Worm (Caenorhabditis elegans) whole organism, mixed stage, embryonic: ENCODE measurements around the gene C43D7.4.
A peak's percentile ranks its signal among the peaks of the same experiment; 100 is the strongest.

Experiments used
- M03D4.4 ChIP-seq: sonication (generic microtip); optimal IDR thresholded peaks from 2 replicates; lab custom pipeline; 2017; ENCODE audit warnings: mild to moderate bottlenecking, missing genetic modification characterization, missing compliant biosample characterization
- blmp-1 ChIP-seq: fragments of 150-350 bp; optimal IDR thresholded peaks from 2 replicates; lab custom pipeline; 2014; ENCODE audit warnings: missing biosample characterization, missing genetic modification characterization
- ceh-39 ChIP-seq: fragments of 150-350 bp; optimal IDR thresholded peaks from 2 replicates; lab custom pipeline; 2014; ENCODE audit warnings: missing biosample characterization, missing genetic modification characterization
- ceh-43 ChIP-seq: fragments of 200-800 bp; sonication (Bioruptor generic); optimal IDR thresholded peaks from 2 replicates; lab custom pipeline; 2018; ENCODE audit warnings: mild to moderate bottlenecking, missing genetic modification characterization, moderate library complexity, missing compliant biosample characterization
- ceh-83 ChIP-seq: fragments of 200-800 bp; sonication (Bioruptor generic); optimal IDR thresholded peaks from 2 replicates; lab custom pipeline; 2018; ENCODE audit warnings: mild to moderate bottlenecking, missing genetic modification characterization, missing compliant biosample characterization
- ces-1 ChIP-seq: fragments of 150-350 bp; optimal IDR thresholded peaks from 2 replicates; lab custom pipeline; 2014; ENCODE audit warnings: missing biosample characterization, missing genetic modification reagents, missing genetic modification characterization
- cnd-1 ChIP-seq: fragments of 200-800 bp; sonication (Bioruptor generic); optimal IDR thresholded peaks from 2 replicates; lab custom pipeline; 2018; ENCODE audit warnings: mild to moderate bottlenecking, missing genetic modification characterization, missing compliant biosample characterization
- drap-1 ChIP-seq: fragments of 200-800 bp; sonication (Bioruptor generic); optimal IDR thresholded peaks from 3 replicates; lab custom pipeline; 2018; ENCODE audit warnings: mild to moderate bottlenecking, missing genetic modification characterization, missing compliant biosample characterization
- elt-1 ChIP-seq: sonication (generic microtip); optimal IDR thresholded peaks from 2 replicates; lab custom pipeline; 2017; ENCODE audit warnings: missing genetic modification characterization, mild to moderate bottlenecking, missing compliant biosample characterization, antibody characterized with exemption, moderate library complexity, borderline replicate concordance; ENCODE audit not compliant: insufficient read depth
- elt-3 ChIP-seq: fragments of 150-350 bp; optimal IDR thresholded peaks from 2 replicates; lab custom pipeline; 2014; ENCODE audit warnings: missing biosample characterization, missing genetic modification characterization
- flh-1 ChIP-seq: fragments of 200-800 bp; sonication (Bioruptor generic); optimal IDR thresholded peaks from 2 replicates; lab custom pipeline; 2018; ENCODE audit warnings: mild to moderate bottlenecking, missing genetic modification characterization, moderate library complexity, missing compliant biosample characterization
- hlh-1 ChIP-seq: fragments of 150-350 bp; optimal IDR thresholded peaks from 2 replicates; lab custom pipeline; 2014; ENCODE audit warnings: missing biosample characterization, missing genetic modification reagents, missing genetic modification characterization
- lin-13 ChIP-seq: fragments of 150-350 bp; optimal IDR thresholded peaks from 2 replicates; lab custom pipeline; 2014; ENCODE audit warnings: missing biosample characterization, missing genetic modification characterization
- lsy-2 ChIP-seq: fragments of 150-350 bp; optimal IDR thresholded peaks from 2 replicates; lab custom pipeline; 2014; ENCODE audit warnings: missing biosample characterization, missing genetic modification characterization
- mab-5 ChIP-seq: fragments of 150-350 bp; optimal IDR thresholded peaks from 2 replicates; lab custom pipeline; 2014; ENCODE audit warnings: missing biosample characterization, missing genetic modification characterization
- mls-2 ChIP-seq: sonication (generic microtip); optimal IDR thresholded peaks from 2 replicates; lab custom pipeline; 2016; ENCODE audit warnings: mild to moderate bottlenecking, missing genetic modification characterization, moderate library complexity, missing compliant biosample characterization
- nhr-12 ChIP-seq: fragments of 150-350 bp; optimal IDR thresholded peaks from 2 replicates; lab custom pipeline; 2014; ENCODE audit warnings: missing biosample characterization, missing genetic modification characterization
- nhr-2 ChIP-seq: fragments of 150-350 bp; optimal IDR thresholded peaks from 2 replicates; lab custom pipeline; 2014; ENCODE audit warnings: missing biosample characterization, missing genetic modification characterization
- nhr-237 ChIP-seq: fragments of 150-350 bp; optimal IDR thresholded peaks from 2 replicates; lab custom pipeline; 2014; ENCODE audit warnings: missing biosample characterization, missing genetic modification characterization
- nhr-28 ChIP-seq: fragments of 150-350 bp; optimal IDR thresholded peaks from 2 replicates; lab custom pipeline; 2014; ENCODE audit warnings: missing biosample characterization, missing genetic modification characterization
- nhr-76 ChIP-seq: sonication (generic microtip); optimal IDR thresholded peaks from 2 replicates; lab custom pipeline; 2017; ENCODE audit warnings: missing biosample characterization, missing genetic modification characterization
- pha-4 ChIP-seq: fragments of 150-350 bp; optimal IDR thresholded peaks from 2 replicates; lab custom pipeline; 2018; ENCODE audit warnings: missing biosample characterization, missing genetic modification reagents, missing genetic modification characterization
- snpc-4 ChIP-seq: fragments of 150-350 bp; optimal IDR thresholded peaks from 2 replicates; lab custom pipeline; 2014; ENCODE audit warnings: missing biosample characterization, missing genetic modification characterization
- sptf-1 ChIP-seq: sonication (generic microtip); optimal IDR thresholded peaks from 2 replicates; lab custom pipeline; 2017; ENCODE audit warnings: mild to moderate bottlenecking, missing genetic modification characterization, moderate library complexity, missing compliant biosample characterization
- tbx-8 ChIP-seq: fragments of 200-800 bp; sonication (Bioruptor generic); optimal IDR thresholded peaks from 2 replicates; lab custom pipeline; 2018; ENCODE audit warnings: mild to moderate bottlenecking, missing genetic modification characterization, moderate library complexity, missing compliant biosample characterization
- unc-120 ChIP-seq: sonication (generic microtip); optimal IDR thresholded peaks from 2 replicates; lab custom pipeline; 2017; ENCODE audit warnings: missing genetic modification characterization, missing compliant biosample characterization; ENCODE audit not compliant: poor library complexity, severe bottlenecking
- unc-39 ChIP-seq: fragments of 150-350 bp; optimal IDR thresholded peaks from 2 replicates; lab custom pipeline; 2014; ENCODE audit warnings: missing biosample characterization, missing genetic modification characterization
- zip-8 ChIP-seq: fragments of 150-350 bp; optimal IDR thresholded peaks from 2 replicates; lab custom pipeline; 2014; ENCODE audit warnings: missing biosample characterization, missing genetic modification characterization
- ztf-11 ChIP-seq: fragments of 150-350 bp; optimal IDR thresholded peaks from 2 replicates; lab custom pipeline; 2014; ENCODE audit warnings: missing biosample characterization, missing genetic modification characterization

C43D7.4 gene

DNA sequence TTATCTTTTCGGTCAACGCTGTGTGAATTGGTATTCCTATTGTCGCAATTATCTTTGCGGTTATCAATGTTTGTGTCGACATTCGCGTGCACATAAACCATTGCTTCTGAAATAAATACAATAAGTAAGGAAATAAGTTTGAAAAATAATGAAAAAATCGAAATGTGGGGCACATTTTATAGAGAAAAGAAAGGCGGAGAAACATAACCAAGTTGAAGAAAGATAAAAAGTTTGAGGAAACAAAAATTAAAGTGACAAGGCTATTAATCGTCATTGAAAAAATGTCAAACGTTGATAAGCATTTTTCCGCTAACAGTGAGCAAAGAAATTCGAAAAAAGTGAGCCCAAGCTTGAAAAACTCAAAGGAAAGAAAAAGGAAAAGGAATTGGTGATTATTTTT lies at the start of gene C43D7.4:
TSS of gene C43D7.4 (minus strand) at position 101 of the 400 bp plus-strand sequence.
- TF ChIP-seq elt-3 (no peak), cnd-1 (no peak), nhr-28 (no peak), ces-1 (GFP tag; lab: Kevin White, UChicago) (no peak), sptf-1 (tag; lab: Kevin White, UChicago) (no peak), ceh-39 (tag; lab: Kevin White, UChicago) (no peak), nhr-76 (tag; lab: Kevin White, UChicago) (no peak), nhr-237 (tag; lab: Kevin White, UChicago) (no peak), ceh-43 (GFP tag; lab: Kevin White, UChicago) (no peak), unc-39 (tag; lab: Kevin White, UChicago) (no peak)

DNA sequence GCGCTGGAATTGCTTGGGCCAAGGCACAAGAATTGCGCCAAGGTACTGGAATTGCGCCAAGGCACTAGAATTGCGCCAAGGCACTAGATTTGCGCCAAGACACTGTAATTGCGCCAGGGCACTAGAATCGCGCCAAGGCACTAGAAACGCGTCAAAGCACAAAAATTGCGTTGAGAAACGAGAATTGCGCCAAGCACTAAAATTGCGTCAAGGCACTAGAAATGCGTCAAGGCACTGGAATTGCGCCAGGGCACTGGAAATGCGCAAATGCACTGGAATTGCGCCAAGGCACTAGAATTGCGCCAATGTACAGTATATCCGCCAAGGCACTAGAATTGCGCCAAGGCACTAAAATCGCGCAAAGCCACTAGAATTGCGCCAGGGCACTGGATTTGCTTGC lies 49.5 kb upstream of the C43D7.4 start:
- no peak for TF ChIP-seq ces-1 (GFP tag; lab: Kevin White, UChicago)
- peak; percentile 13 for TF ChIP-seq sptf-1 (tag; lab: Kevin White, UChicago)
- TF ChIP-seq pha-4 (tag; lab: Kevin White, UChicago), result no peak
- peak; percentile 59 for TF ChIP-seq drap-1 (GFP tag; lab: Kevin White, UChicago)
- no peak for TF ChIP-seq nhr-28
- TF ChIP-seq snpc-4 (tag; lab: Kevin White, UChicago), result no peak
- TF ChIP-seq mab-5 (tag; lab: Kevin White, UChicago), result no peak
- TF ChIP-seq lsy-2 (tag; lab: Kevin White, UChicago), result no peak
- TF ChIP-seq nhr-76 (tag; lab: Kevin White, UChicago), result no peak

DNA sequence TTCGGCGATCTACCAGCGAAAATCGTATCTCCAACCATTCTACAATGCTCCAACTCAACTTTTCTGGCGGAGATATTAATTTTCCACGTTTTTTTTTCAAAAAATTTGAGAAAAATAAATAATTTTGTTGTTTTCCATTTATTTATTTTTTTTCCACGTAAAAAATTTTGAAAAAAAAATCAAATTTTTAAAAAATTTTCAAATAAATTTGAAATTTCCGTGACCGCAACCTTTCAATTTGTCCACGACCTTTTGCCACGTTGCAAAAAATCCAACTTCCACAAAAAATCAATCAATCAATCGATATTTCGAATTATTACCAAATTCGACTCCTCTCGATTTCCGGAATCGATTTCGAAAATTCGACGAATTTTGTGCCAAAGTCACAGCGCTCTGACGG lies 49.0 kb upstream of the C43D7.4 start, which contains the start of gene Y43F8A.2:
TSS of gene Y43F8A.2 (plus strand) at position 301 of the 400 bp plus-strand sequence.
- TF ChIP-seq nhr-2 (tag; lab: Kevin White, UChicago) (no peak), M03D4.4 (no peak), zip-8 (tag; lab: Kevin White, UChicago) (no peak)

DNA sequence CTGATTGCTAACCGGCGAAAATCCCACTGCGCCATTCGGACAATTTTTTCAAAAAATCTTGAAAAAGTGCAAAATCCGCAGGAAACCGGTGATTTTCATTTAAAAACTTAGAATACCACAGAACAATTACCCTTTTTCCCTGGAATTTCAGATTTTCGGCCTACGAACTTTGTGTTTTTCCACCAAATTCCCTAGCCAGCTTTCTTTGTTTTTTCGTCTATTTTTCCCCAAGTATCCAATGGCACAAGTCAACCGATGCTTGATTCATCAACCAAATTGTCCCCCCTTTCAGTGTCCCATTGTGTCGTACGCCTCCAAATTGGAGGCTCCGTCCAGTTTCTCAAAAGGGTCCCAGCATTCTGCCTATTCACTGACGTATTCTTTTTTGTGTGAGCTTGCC lies 47.9 kb upstream of the C43D7.4 start, which contains the start of gene Y43F8A.1:
TSS of gene Y43F8A.1 (plus strand) at position 301 of the 400 bp plus-strand sequence.
- TF ChIP-seq blmp-1 (tag; lab: Kevin White, UChicago) (no peak), ceh-39 (tag; lab: Kevin White, UChicago) (no peak), cnd-1 (no peak), unc-120 (tag; lab: Kevin White, UChicago) (no peak), snpc-4 (tag; lab: Kevin White, UChicago) (no peak), pha-4 (tag; lab: Kevin White, UChicago) (no peak), nhr-28 (no peak), flh-1 (GFP tag; lab: Kevin White, UChicago) (no peak), unc-39 (tag; lab: Kevin White, UChicago) (no peak), ceh-43 (GFP tag; lab: Kevin White, UChicago) (no peak), elt-3 (no peak), ceh-83 (GFP tag; lab: Kevin White, UChicago) (no peak), nhr-237 (tag; lab: Kevin White, UChicago) (no peak), lin-13 (tag; lab: Kevin White, UChicago) (no peak), hlh-1 (tag; lab: Kevin White, UChicago) (no peak), nhr-2 (tag; lab: Kevin White, UChicago) (no peak)

DNA sequence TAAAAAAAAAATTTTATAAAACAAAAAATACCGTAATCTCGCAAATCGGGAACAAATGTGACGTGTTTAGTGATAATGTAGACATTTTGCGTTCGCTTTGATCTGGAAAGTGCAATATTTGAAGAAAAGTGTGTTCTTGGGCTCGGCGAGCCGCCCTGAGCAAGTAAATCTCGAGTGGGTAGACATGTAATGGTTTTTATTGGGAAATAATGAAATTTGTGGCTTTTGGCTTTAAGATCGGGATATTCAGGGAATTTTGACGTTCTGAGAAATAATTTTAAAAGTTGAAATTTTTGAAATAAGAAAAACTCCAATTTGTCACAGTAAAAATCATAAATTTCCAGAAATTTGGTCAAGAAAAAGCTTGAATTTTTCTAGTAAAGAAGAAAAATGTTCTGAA lies 40.3 kb upstream of the C43D7.4 start, which contains the start of gene C14B4.2:
TSS of gene C14B4.2 (minus strand) at position 101 of the 400 bp plus-strand sequence.
- TF ChIP-seq mls-2 (tag; lab: Kevin White, UChicago) (no peak), M03D4.4 (no peak), ces-1 (GFP tag; lab: Kevin White, UChicago) (no peak), blmp-1 (tag; lab: Kevin White, UChicago) (no peak), nhr-237 (tag; lab: Kevin White, UChicago) (no peak), ztf-11 (tag; lab: Kevin White, UChicago) (no peak), pha-4 (tag; lab: Kevin White, UChicago) (no peak), ceh-83 (GFP tag; lab: Kevin White, UChicago) (no peak), elt-1 (tag; lab: Kevin White, UChicago) (no peak), zip-8 (tag; lab: Kevin White, UChicago) (no peak), elt-3 (no peak)

DNA sequence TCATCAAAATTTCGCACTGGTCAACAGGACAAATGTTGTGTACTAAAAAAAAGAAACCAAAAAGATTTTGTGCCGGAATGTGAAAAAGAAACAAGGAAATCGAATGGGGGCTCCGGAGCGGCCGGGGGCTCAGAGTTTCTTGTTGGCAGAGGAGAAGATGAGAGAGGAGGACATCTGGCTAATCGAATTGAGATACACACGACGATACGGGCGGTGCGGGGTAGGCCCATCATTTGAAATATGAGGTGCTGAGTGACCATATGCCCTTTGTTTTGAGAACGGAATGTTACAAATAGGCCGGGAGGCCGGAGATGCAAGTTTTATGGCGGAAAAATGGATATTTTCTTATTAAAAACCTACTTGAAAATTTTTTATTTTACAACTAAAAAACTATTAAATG lies 35.8 kb upstream of the C43D7.4 start:
- TF ChIP-seq ztf-11 (tag; lab: Kevin White, UChicago) (no peak), ceh-39 (tag; lab: Kevin White, UChicago) (no peak), tbx-8 (GFP tag; lab: Kevin White, UChicago) (no peak), unc-120 (tag; lab: Kevin White, UChicago) (no peak), nhr-76 (tag; lab: Kevin White, UChicago) (no peak), unc-39 (tag; lab: Kevin White, UChicago) (no peak), nhr-12 (tag; lab: Kevin White, UChicago) (no peak), mab-5 (tag; lab: Kevin White, UChicago) (no peak), cnd-1 (no peak), mls-2 (tag; lab: Kevin White, UChicago) (no peak), lin-13 (tag; lab: Kevin White, UChicago) (no peak), drap-1 (GFP tag; lab: Kevin White, UChicago) (no peak), zip-8 (tag; lab: Kevin White, UChicago) (no peak), pha-4 (tag; lab: Kevin White, UChicago) (no peak), hlh-1 (tag; lab: Kevin White, UChicago) (peak; percentile 44), ces-1 (GFP tag; lab: Kevin White, UChicago) (peak; percentile 76)
